Worm (Caenorhabditis elegans): Measurements from ENCODE around the gene pat-3.

ce11 chrIII:3918569-3918968 lies 4.6 kb upstream of the pat-3 start, which contains the start of gene ZK1058.3:
- no peak for TF ChIP-seq lin-15B (tag; optimal IDR thresholded peaks at IDR 0.05)
- no peak for TF ChIP-seq ZK546.5 (tag; optimal IDR thresholded peaks at IDR 0.05)
- TF ChIP-seq ztf-4 (tag; optimal IDR thresholded peaks at IDR 0.05) = no peak
- no peak for TF ChIP-seq lin-39 (tag; optimal IDR thresholded peaks at IDR 0.05)
- TF ChIP-seq unc-39 (tag; optimal IDR thresholded peaks at IDR 0.05) = no peak
- TF ChIP-seq fos-1 (tag; optimal IDR thresholded peaks at IDR 0.05) = no peak
